Worm (Caenorhabditis elegans): Measurements from ENCODE around the gene pipp-4P.

The pipp-4P gene

DNA sequence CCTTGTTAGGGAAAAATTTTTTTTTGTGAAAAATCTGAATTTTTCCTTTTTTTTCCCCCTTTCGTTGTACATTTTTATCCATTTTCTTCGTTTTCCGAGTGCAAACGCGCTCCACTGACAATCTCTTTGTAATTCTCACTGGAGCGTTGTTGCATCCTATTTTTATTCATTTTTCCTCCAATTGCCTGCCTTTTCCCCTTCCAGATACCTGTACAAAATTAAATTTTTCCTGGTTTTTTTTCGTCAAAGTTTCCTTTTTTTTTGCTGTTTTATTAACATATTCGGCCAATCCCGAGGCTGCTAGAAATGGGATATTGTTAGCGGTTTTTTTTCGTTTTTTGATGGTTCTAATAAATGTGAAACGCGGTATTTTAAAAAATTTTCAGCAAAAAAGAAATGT is 7.7 kb upstream of the pipp-4P start:
- TF ChIP-seq tbx-11 (GFP tag; IDR thresholded peaks at IDR 0.05) (0 out of 2 replicates have a peak, but pooled peaks have one; percentile 19), ceh-13 (GFP tag; optimal IDR thresholded peaks at IDR 0.05) (no peak), pes-1 (GFP tag; IDR thresholded peaks at IDR 0.05) (0 out of 2 replicates have a peak, but pooled peaks have one; percentile 9), sea-1 (GFP tag; conservative IDR thresholded peaks at IDR 0.05) (peak; percentile 49; the same call in 1 of the 2 replicates)

DNA sequence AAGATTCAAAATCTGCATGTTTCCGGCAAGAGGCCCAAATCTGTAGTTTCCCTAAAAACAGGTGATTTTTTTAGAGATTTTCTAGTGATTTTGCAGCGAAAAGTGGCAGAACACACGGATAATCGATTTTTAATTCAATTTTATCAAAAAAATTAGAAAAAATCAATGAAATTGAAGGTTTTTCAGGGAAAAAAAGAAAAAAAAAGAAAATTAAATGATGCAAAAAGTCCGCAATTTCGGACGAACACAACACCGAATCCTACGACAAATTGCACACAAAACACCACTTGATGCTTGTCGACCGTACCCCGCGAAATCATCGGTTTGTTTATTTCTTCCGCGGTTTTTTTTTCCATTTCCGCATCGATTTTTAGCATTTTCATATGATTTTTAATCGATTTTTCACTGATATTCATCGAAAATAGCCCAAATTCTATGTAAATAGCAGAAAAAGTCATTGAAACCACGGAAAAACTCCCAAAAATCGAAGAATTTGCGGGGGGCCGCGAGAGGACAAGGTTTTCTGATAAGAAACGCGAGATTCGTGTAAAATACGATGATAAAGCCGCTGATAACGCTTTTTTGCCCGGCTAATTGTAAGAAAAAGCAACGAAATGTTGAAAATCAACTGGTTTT is 4.0 kb upstream of the pipp-4P start, which contains the start of gene tufm-1:
TSS of gene tufm-1 (minus strand) at position 51 of the 636 bp plus-strand sequence.
- no peak for TF ChIP-seq ceh-13 (GFP tag; optimal IDR thresholded peaks at IDR 0.05)
- no peak for TF ChIP-seq pes-1 (GFP tag; IDR thresholded peaks at IDR 0.05)

DNA sequence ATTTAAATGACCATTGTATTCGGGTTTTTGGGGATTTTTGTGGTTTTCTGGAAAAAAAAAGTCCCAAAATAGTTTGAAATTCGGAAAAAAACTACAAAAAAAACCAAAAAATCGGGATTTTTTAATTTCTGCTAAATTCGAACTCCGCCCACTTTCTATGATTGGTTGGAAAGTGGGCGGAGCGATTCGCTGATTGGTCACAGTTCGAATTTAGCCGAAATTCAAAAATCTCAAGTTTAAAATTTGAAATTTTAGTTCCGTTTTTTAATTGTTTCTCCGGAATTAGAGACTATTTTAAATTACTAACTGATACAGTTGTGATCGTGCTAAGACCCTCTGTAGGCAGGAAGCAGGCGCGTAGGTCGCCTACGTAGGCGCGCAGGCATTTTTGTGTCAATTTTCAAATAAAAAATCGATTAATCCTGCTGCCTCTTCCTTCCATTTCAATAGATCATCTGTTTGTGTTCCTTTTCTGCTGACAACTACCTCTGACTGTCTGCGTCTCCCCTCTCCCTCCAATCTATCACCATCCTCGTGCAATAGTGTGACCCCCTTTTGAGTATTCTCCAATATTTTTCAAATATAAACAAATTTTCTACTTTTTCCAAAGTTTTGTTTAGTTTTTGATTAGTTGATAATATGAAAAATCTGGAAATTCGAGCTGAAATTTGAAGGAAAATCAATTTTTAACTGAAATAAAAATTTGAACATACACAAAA is 2.7 kb upstream of the pipp-4P start:
- TF ChIP-seq pes-1 (GFP tag; IDR thresholded peaks at IDR 0.05) (no peak), hmg-4 (GFP tag; optimal IDR thresholded peaks at IDR 0.05) (no peak), flt-1 (GFP tag; IDR thresholded peaks at IDR 0.05) (no peak), tbx-37 (GFP tag; conservative IDR thresholded peaks at IDR 0.05) (no peak), ceh-13 (GFP tag; optimal IDR thresholded peaks at IDR 0.05) (no peak), tra-4 (tag; optimal IDR thresholded peaks at IDR 0.05) (no peak), sea-1 (GFP tag; conservative IDR thresholded peaks at IDR 0.05) (no peak), B0310.2 (tag; optimal IDR thresholded peaks at IDR 0.05) (no peak), ama-1 (optimal IDR thresholded peaks at IDR 0.05) (no peak)

DNA sequence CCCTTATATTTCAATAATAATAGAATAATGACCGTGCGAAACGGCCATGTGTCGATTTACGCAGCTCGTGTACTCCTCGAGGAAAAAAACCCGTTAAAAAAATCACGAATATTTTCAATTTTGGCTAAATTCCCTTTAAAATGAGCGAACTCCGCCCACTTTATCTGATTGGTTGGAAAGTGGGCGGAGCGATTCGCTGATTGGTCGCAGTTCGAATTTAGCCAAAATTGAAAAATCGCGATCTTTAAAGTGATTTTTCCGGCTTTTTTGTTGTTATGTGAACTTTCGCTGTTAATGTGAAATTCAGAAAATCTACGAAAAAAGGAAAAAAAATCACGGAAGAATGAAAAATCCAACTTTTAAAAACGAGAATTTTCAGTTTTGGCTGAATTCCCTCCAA is 1.2 kb upstream of the pipp-4P start:
- TF ChIP-seq tbx-37 (GFP tag; conservative IDR thresholded peaks at IDR 0.05) = no peak
- no peak for TF ChIP-seq aly-1 (tag; optimal IDR thresholded peaks at IDR 0.05)
- no peak for TF ChIP-seq hmg-4 (GFP tag; optimal IDR thresholded peaks at IDR 0.05)
- TF ChIP-seq flt-1 (GFP tag; IDR thresholded peaks at IDR 0.05) = no peak
- TF ChIP-seq tra-4 (tag; optimal IDR thresholded peaks at IDR 0.05) = no peak
- no peak for TF ChIP-seq ceh-36 (tag; optimal IDR thresholded peaks at IDR 0.05)

DNA sequence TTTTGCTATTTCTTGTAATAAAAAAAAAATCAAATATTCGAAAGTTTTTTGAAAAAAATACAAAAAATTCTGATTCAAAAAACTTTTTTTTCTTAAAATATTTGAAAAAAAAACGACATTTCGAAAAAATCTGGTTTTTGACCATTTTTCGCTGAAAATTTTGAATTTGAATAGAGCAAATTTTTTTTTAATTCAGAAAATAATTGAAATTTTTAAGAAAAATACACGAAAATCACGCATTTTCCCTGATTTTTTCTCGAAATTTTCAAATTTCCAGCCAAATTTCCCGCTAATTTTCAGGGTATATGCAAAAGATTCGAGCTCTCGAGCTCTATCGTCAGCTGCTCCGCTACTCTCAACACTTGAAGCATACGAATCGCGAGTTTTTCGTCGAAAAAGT is 7.7 kb downstream of the pipp-4P start, which contains the start of gene Y71H2AM.1:
TSS of gene Y71H2AM.1 (plus strand) at position 301 of the 400 bp plus-strand sequence.
- TF ChIP-seq pes-1 (GFP tag; IDR thresholded peaks at IDR 0.05) = no peak
- TF ChIP-seq hnd-1 (tag; optimal IDR thresholded peaks at IDR 0.05) = no peak
- no peak for TF ChIP-seq tbx-11 (GFP tag; IDR thresholded peaks at IDR 0.05)
- no peak for TF ChIP-seq ceh-36 (tag; optimal IDR thresholded peaks at IDR 0.05)
- TF ChIP-seq tra-4 (tag; optimal IDR thresholded peaks at IDR 0.05) = no peak
- no peak for TF ChIP-seq tbx-37 (GFP tag; conservative IDR thresholded peaks at IDR 0.05)
- TF ChIP-seq scrt-1 (GFP tag; IDR thresholded peaks at IDR 0.05) = no peak
- TF ChIP-seq ceh-13 (GFP tag; optimal IDR thresholded peaks at IDR 0.05) = no peak
- TF ChIP-seq F13C5.2 (tag; optimal IDR thresholded peaks at IDR 0.05) = no peak
- TF ChIP-seq hmg-4 (GFP tag; optimal IDR thresholded peaks at IDR 0.05) = no peak
- TF ChIP-seq B0310.2 (tag; optimal IDR thresholded peaks at IDR 0.05) = no peak
- TF ChIP-seq hmbx-1 (tag; optimal IDR thresholded peaks at IDR 0.05) = no peak
- TF ChIP-seq ets-7 (tag; optimal IDR thresholded peaks at IDR 0.05) = no peak
- TF ChIP-seq sea-1 (GFP tag; conservative IDR thresholded peaks at IDR 0.05) = no peak
- no peak for TF ChIP-seq aly-1 (tag; optimal IDR thresholded peaks at IDR 0.05)
- no peak for TF ChIP-seq flt-1 (GFP tag; IDR thresholded peaks at IDR 0.05)
- no peak for TF ChIP-seq ama-1 (optimal IDR thresholded peaks at IDR 0.05)

DNA sequence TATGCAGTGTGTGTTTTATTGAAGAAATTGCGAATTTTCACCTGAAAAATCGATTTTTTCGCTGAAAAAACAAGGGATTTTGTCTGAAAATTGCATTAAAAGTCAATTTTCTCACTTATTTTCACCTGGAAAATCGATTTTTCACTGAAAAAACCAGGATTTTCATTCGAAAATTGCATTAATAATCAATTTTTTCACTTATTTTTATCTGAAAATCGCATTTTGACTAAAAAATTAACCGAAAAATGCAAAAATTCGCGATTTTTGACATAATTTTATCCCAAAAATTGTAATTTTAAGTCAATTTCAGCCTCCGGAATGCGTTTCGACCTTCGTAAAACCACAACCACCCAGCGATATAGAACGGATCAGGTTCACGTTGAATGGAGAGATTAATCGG is 13.4 kb downstream of the pipp-4P start, which contains the start of gene Y71H2AM.29:
TSS of gene Y71H2AM.29 (plus strand) at position 301 of the 400 bp plus-strand sequence.
- TF ChIP-seq tbx-37 (GFP tag; conservative IDR thresholded peaks at IDR 0.05) = no peak
- TF ChIP-seq sea-1 (GFP tag; conservative IDR thresholded peaks at IDR 0.05) = no peak
- no peak for TF ChIP-seq ets-7 (tag; optimal IDR thresholded peaks at IDR 0.05)
- no peak for TF ChIP-seq hmbx-1 (tag; optimal IDR thresholded peaks at IDR 0.05)
- TF ChIP-seq scrt-1 (GFP tag; IDR thresholded peaks at IDR 0.05) = no peak
- no peak for TF ChIP-seq F13C5.2 (tag; optimal IDR thresholded peaks at IDR 0.05)
- TF ChIP-seq hmg-4 (GFP tag; optimal IDR thresholded peaks at IDR 0.05) = no peak
- no peak for TF ChIP-seq aly-1 (tag; optimal IDR thresholded peaks at IDR 0.05)
- no peak for TF ChIP-seq tbx-11 (GFP tag; IDR thresholded peaks at IDR 0.05)
- no peak for TF ChIP-seq tra-4 (tag; optimal IDR thresholded peaks at IDR 0.05)
- TF ChIP-seq B0310.2 (tag; optimal IDR thresholded peaks at IDR 0.05) = no peak
- no peak for TF ChIP-seq ama-1 (optimal IDR thresholded peaks at IDR 0.05)
- no peak for TF ChIP-seq pes-1 (GFP tag; IDR thresholded peaks at IDR 0.05)
- no peak for TF ChIP-seq ceh-36 (tag; optimal IDR thresholded peaks at IDR 0.05)
- TF ChIP-seq hnd-1 (tag; optimal IDR thresholded peaks at IDR 0.05) = no peak
- TF ChIP-seq ceh-13 (GFP tag; optimal IDR thresholded peaks at IDR 0.05) = no peak
- no peak for TF ChIP-seq flt-1 (GFP tag; IDR thresholded peaks at IDR 0.05)

DNA sequence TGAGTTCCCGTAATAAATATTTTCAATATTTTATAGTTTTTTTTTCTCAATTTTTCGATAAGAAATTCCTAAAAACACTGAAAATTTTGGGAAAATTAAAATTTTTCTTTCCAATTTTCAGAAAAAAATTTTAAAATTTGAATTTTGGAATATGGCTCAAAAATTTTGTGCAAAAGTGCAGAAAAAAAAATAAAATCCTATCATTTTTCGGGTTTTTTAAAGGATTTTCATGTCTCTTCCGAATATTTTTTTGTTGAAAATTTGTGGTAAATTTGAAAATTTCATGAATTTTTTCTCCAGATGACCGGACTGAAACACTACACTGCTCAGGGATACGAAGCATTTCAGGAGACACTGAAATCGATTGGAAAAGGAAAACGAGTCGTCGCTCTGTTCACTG is 15.3 kb downstream of the pipp-4P start, which contains the start of gene txdc-17:
TSS of gene txdc-17 (plus strand) at position 301 of the 400 bp plus-strand sequence.
- TF ChIP-seq flt-1 (GFP tag; IDR thresholded peaks at IDR 0.05) (no peak), B0310.2 (tag; optimal IDR thresholded peaks at IDR 0.05) (no peak), ets-7 (tag; optimal IDR thresholded peaks at IDR 0.05) (no peak), hmg-4 (GFP tag; optimal IDR thresholded peaks at IDR 0.05) (no peak), pes-1 (GFP tag; IDR thresholded peaks at IDR 0.05) (no peak), tra-4 (tag; optimal IDR thresholded peaks at IDR 0.05) (no peak), ceh-13 (GFP tag; optimal IDR thresholded peaks at IDR 0.05) (no peak), sea-1 (GFP tag; conservative IDR thresholded peaks at IDR 0.05) (no peak), tbx-37 (GFP tag; conservative IDR thresholded peaks at IDR 0.05) (no peak), scrt-1 (GFP tag; IDR thresholded peaks at IDR 0.05) (no peak), ceh-36 (tag; optimal IDR thresholded peaks at IDR 0.05) (no peak), F13C5.2 (tag; optimal IDR thresholded peaks at IDR 0.05) (no peak), tbx-11 (GFP tag; IDR thresholded peaks at IDR 0.05) (no peak), ama-1 (optimal IDR thresholded peaks at IDR 0.05) (no peak), hmbx-1 (tag; optimal IDR thresholded peaks at IDR 0.05) (no peak), hnd-1 (tag; optimal IDR thresholded peaks at IDR 0.05) (no peak), aly-1 (tag; optimal IDR thresholded peaks at IDR 0.05) (no peak)

Measured in whole organism, early embryonic.